Worm (Caenorhabditis elegans): ENCODE data around the gene arrd-28.

ce11 chrX:10172004-10172584 lies 11.7 kb upstream of the arrd-28 start, which contains the start of gene C07A4.2:
- no peak for TF ChIP-seq W03F9.2 (tag; optimal IDR thresholded peaks at IDR 0.05)
- no peak for TF ChIP-seq him-1 (tag; optimal IDR thresholded peaks at IDR 0.05)
- TF ChIP-seq dao-5 (tag; optimal IDR thresholded peaks at IDR 0.05) = no peak
